Worm (Caenorhabditis elegans) whole organism, L2 larva: ENCODE results near the gene F08G2.7.
A peak's percentile ranks its signal among the peaks of the same experiment; 100 is the strongest.

Experiments
- R02D3.7 ChIP-seq: fragments of 150-350 bp; optimal IDR thresholded peaks from 2 replicates; lab custom pipeline; 2014; ENCODE audit warnings: missing biosample characterization, missing genetic modification characterization
- ZK546.5 ChIP-seq: sonication (generic microtip); optimal IDR thresholded peaks from 2 replicates; lab custom pipeline; 2017; ENCODE audit warnings: missing biosample characterization, missing genetic modification characterization
- alr-1 ChIP-seq: fragments of 150-350 bp; optimal IDR thresholded peaks from 2 replicates; lab custom pipeline; 2014; ENCODE audit warnings: missing biosample characterization, missing genetic modification characterization
- dmd-4 ChIP-seq: sonication (generic microtip); optimal IDR thresholded peaks from 2 replicates; lab custom pipeline; 2017; ENCODE audit warnings: missing biosample characterization, missing genetic modification characterization
- egl-27 ChIP-seq: sonication (generic microtip); optimal IDR thresholded peaks from 3 replicates; lab custom pipeline; 2017; ENCODE audit warnings: missing biosample characterization, missing genetic modification reagents, missing genetic modification characterization
- fos-1 ChIP-seq: fragments of 150-350 bp; optimal IDR thresholded peaks from 2 replicates; lab custom pipeline; 2014; ENCODE audit warnings: missing biosample characterization, missing genetic modification characterization
- lin-39 ChIP-seq: fragments of 150-350 bp; optimal IDR thresholded peaks from 2 replicates; lab custom pipeline; 2014; ENCODE audit warnings: missing biosample characterization, missing genetic modification reagents, missing genetic modification characterization
- mab-5 ChIP-seq: fragments of 150-350 bp; optimal IDR thresholded peaks from 2 replicates; lab custom pipeline; 2014; ENCODE audit warnings: missing biosample characterization, missing genetic modification characterization
- nhr-10 ChIP-seq: sonication (generic microtip); optimal IDR thresholded peaks from 2 replicates; lab custom pipeline; 2017; ENCODE audit warnings: missing biosample characterization, missing genetic modification characterization
- snpc-4 ChIP-seq: fragments of 150-350 bp; optimal IDR thresholded peaks from 2 replicates; lab custom pipeline; 2014; ENCODE audit warnings: missing biosample characterization, missing genetic modification characterization
- unc-39 ChIP-seq: fragments of 150-350 bp; optimal IDR thresholded peaks from 2 replicates; lab custom pipeline; 2014; ENCODE audit warnings: missing biosample characterization, missing genetic modification characterization
- unc-62 ChIP-seq: fragments of 150-350 bp; optimal IDR thresholded peaks from 2 replicates; lab custom pipeline; 2014; ENCODE audit warnings: missing biosample characterization, missing genetic modification reagents, missing genetic modification characterization

DNA sequence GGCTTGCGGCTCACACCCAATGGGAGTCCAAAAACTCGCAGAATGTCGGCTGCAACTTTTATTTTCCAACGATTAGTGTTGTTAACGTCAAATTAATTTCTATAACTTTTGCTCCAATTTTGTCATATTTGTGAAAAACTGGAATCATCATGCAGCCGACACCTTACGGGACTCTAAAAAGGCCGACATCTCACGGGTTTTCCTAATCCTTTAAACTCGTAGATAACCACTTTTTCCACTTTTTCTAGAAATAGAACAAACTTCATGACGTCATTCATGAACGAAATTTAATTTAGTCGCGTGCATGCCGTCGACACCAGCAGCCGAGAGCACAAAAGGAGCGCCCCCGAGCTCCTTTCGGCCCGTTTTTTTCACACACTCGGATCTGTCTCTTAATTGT lies 27.5 kb downstream of the F08G2.7 start:
- no peak for TF ChIP-seq fos-1 (tag; lab: Kevin White, UChicago)
- no peak for TF ChIP-seq ZK546.5 (tag; lab: Kevin White, UChicago)
- no peak for TF ChIP-seq egl-27 (tag; lab: Kevin White, UChicago)
- TF ChIP-seq R02D3.7, result no peak
- TF ChIP-seq unc-39 (tag; lab: Kevin White, UChicago), result no peak
- no peak for TF ChIP-seq lin-39 (tag; lab: Kevin White, UChicago)
- no peak for TF ChIP-seq nhr-10 (tag; lab: Kevin White, UChicago)
- TF ChIP-seq mab-5 (tag; lab: Kevin White, UChicago), result no peak
- TF ChIP-seq snpc-4 (tag; lab: Kevin White, UChicago), result peak; percentile 76
- no peak for TF ChIP-seq alr-1 (tag; lab: Kevin White, UChicago)
- TF ChIP-seq unc-62, result no peak
- no peak for TF ChIP-seq dmd-4
